Fruit fly (Drosophila melanogaster) whole organism, larva: Measurements from ENCODE around the gene Sry-beta.

Experiments used
- noc ChIP-seq: fragments of 200-800 bp; sonication (Bioruptor generic); optimal IDR thresholded peaks from 3 replicates; lab custom pipeline; 2019; ENCODE audit warnings: missing biosample characterization, mild to moderate bottlenecking, missing genetic modification characterization, moderate library complexity

Gene Sry-beta

DNA sequence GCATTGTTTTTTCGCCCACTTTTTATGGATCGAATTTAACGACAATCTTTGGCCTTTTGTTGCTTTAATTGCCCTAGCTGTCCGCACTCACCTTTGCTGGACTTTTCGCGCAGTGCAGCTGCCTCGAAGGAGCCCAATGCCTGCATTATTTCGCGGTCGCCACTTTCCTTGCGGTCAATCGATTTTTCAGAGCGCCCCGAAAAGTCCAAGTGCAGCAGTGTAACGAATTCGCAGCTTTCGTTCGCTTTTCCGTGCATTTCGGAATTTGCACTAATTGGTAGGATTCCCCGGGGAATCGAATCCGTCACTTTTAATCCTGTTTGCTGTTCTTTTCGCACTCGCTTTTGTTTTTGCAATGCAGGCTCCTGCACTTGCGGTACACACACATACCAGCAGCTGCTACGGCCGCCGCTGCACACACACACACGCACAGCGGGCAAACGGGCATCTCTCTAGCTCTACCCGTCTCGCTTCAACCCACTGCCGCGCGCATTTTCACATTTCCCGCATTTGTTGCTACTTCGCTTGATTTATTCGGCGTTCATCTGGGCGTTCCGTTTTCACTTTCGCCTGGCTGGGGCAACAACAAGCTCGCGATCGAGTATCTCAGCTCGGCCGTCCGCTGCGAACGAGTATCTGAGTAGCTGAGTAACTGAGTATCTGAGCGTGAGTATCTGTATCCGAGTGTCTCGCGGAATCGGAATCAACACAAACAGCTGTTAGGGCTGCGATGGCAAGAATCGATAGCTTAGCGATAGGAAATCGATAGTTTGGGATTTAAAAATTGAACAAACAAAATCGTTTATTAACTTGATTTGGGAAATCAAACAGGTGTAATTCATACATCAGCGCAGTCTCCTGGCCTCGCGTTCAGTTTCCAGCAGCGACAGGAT lies 17.7 kb upstream of the Sry-beta start, which contains the start of gene Mgat2:
Gene Mgat2 (minus strand): TSS at position 663 of the 893 bp plus-strand sequence.
- no peak for TF ChIP-seq noc

DNA sequence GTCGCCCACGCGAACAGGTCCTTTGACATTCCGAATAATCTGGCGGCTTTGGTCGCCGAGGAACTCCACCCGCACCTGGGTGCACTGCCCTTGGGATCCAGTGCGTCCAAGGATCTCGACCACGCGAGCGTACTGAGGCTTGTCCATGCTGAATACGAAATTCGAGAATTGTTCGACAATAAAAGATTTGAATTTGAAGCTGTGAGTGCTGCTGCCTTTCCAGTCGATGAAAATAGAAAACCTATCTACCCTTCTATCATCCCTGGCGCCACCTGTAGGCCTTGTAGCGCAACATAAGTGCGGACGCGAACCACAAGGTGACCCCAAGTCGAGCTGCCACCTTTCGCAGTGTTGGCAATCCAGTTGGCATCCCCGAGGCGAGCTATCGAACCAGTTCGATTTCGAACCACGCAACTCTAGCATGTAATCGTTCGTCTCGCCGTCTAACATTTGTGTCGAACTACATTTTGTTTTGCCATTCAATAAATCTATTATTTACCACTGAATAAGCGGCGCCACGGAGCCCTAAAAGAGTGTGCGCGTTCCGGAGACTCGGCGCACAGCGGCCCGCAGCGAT lies 17.0 kb upstream of the Sry-beta start, which contains the start of the genes RpS28a and Axn:
Gene RpS28a (minus strand): TSS at position 197 of the 577 bp plus-strand sequence.
Gene Axn (plus strand): TSS at position 391 of the 577 bp plus-strand sequence.
- no peak for TF ChIP-seq noc

DNA sequence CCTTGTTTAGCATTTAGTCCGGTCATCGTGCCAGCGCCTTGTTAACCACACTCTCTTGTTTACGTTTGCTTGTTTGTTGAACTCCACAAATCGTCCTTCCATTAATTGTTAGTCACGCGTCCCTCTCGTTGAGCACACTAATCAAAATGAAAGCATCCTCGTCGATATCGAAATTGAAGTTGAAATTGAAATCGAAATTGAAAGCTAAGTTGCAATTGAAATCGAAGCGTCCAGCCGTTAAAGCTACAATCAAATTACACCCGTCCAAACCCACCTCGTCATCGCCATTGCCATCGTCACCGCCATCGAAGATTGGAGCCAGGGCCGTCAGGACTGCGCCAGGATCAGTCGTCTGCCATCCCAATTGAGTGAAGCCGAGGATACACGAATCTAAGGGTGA lies 16.1 kb upstream of the Sry-beta start:
- TF ChIP-seq noc, result no peak

DNA sequence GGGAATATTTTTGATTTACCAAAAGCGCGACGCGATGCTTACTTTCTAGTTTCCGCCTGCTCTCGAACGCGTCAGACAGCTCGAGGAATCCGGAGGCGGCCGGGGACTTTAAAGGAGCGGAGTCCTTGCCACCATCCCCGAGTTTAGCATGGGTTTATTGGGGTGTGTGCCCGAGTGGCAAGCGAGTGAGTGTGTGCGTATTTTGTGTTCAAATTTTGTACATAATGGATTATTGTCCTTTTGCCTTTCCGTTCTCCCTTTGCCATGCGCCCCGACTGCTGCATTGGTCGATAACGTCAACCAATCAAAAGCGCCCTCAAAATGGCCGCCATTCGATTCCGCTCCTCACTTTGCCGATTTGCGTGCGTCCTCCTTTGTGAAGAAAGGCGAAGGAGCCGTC lies 9.5 kb upstream of the Sry-beta start:
- TF ChIP-seq noc, result no peak

DNA sequence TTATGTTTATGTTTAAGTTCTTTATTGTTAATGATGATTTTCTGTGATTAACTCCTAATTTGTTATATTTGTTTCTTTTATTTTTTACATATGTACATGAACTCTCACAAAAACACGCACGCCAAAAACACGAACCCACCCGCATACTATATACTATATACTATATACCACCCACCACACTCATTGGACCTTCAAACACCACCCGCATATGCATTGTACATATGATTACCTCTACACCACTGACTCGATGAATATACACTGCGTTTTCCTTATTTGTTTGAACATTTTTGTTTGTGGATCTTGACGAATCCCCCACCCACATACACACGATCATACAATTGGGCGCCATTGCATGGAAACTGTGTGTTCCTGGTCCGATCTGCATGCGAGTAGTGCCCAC lies 7.2 kb upstream of the Sry-beta start:
- TF ChIP-seq noc, result no peak

DNA sequence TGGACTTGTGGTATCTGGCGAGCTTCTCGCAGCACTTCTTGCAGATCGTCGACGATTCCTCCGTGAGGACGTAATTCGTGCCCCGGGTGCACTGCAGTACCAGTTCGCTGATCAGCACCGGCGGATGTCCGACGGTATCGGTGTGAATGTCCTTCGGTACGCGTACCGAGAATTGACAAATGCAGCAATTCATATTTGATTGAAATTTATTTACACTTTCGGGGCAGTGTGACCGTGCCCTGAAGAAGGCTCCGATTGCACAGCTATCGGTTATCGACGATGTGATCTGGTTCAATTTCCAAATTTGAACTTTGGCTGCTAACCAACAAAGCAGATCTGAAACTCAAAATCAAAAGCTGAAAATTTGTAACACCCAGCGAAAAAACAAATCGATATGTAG lies 2.9 kb upstream of the Sry-beta start, which contains the start of gene ZIPIC:
Gene ZIPIC (minus strand): TSS at position 262 of the 400 bp plus-strand sequence.
- no peak for TF ChIP-seq noc

DNA sequence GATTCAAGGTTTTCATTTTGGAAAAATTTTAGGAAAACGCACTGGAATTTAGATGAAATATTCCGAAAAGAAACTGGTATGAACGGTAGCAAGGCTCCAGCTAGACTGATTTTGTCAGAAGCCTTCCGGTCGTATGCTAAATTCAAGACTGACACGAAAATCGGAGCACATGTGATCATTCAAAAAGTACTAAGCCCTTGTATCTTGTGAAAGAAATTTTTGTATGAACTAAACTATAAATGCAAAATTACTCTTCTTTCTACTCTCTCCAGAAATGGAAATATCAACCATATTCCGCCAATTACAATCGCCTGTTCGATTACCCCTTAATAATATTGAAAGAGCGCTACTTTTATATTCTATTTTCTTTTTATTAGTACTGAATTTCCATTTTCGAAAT lies 1.9 kb upstream of the Sry-beta start, which contains the start of gene ocn:
Gene ocn (minus strand): TSS at position 101 of the 400 bp plus-strand sequence.
- no peak for TF ChIP-seq noc

DNA sequence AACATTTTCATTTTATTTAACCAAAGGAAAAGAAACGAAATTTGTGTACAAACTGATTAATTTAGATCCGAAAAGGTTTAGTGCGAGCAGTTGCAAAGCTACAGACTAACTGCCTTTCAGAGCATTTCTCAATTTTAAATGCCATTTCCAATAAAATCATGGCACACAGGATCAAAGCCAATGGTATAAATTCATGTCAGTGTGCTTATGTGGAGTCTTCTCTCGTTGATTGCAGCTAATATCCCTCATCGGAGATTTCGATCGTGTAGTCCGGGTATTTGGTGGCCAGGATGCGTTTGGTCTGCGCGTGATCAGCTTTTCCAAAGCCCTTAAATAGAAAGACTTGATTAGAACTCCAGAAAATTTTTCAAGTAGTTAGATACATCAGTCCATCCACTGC lies 891 bp upstream of the Sry-beta start, which contains the start of gene janB:
Gene janB (minus strand): TSS at position 101 of the 400 bp plus-strand sequence.
- no peak for TF ChIP-seq noc

DNA sequence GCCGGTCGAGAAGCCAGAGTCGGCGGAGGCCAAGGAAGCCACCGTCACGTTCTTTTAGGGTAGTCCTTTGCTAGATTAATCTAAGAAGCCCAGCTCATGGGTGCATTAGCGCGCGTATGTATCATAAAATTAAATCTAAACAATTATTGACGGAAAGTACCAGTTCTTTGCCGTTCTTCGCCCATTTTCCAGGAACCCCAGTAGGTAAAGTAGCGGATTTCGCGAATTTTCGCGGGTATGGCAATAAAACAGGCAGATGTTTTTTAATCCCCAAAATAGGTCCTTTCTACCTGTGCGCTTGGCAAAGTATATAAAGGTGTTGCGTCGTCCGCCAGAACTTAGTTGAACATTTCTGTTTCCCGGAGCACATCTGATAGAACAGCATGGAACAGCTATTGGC lies 1.4 kb downstream of the Sry-beta start:
- TF ChIP-seq noc, result no peak

DNA sequence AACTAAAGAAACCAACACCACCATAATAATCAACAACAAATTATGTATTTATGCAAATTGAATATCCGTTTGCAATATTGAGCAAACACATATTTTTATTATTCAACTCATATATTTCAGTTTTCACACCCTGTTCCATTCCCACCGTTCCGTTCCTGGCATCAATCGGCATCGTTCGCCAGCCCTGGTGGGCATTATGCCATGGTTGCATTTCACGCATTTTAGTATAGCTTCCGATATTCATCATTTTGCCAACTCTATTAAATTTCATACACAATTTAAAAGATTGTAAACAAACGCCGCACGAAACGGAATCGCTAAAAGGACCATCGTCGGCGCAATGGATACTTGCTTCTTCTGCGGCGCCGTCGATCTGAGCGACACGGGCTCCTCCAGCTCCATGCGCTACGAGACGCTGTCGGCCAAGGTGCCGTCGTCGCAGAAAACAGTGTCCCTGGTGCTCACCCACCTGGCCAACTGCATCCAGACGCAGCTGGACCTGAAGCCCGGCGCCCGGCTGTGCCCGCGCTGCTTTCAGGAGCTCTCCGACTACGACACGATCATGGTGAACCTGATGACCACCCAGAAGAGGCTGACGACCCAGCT lies 3.7 kb downstream of the Sry-beta start, which contains the start of gene Sry-delta:
Gene Sry-delta (plus strand): TSS at position 203 of the 606 bp plus-strand sequence.
- no peak for TF ChIP-seq noc

DNA sequence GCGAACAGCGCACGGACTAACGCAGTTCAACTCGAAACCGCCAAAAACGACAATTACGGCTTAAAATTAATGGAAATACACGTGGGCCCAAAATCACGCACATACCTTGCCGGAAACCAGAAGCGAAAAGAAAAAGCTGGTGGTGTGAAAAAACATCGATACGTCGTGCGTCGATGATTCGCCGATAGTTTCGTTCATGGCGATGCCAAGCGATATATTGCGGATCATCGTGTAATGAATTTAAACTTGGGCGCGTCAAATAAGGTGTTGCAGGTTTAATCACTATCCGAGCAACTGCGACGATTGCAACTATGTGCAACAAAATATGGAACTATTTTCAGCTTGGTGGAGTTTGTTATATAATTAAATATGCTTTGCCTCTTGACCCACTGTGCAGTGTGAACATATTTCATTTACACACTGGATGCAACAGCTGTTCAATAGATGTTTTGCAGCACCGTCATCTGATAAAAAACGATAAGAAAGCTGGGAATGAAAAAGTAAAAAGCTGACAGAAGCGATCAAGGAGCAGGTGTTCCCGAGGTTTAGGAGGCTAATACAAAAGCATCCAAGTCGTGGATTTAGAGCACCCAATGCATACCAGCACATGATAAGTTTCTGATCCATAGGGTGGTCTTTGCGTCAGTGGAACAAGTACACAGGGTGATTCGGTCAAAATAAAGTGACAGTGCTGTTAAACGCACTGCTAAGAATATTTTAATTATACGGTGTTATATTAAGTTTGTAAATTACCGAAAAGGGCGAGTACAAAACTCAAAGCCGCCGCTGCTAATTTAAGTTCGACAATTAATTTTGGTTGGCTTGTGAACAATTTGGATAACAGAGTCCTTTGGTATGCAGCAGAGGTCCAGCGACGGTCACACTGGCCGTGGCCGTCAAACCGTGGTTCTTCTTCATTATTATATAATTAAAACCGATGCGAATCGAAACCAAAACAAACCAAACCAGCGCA lies 6.8 kb downstream of the Sry-beta start, which contains the start of the genes RpL32 and CG7943:
Gene RpL32 (minus strand): TSS at position 133 of the 973 bp plus-strand sequence.
Gene CG7943 (plus strand): TSS at position 442 of the 973 bp plus-strand sequence.
- TF ChIP-seq noc, result peak; percentile 90

DNA sequence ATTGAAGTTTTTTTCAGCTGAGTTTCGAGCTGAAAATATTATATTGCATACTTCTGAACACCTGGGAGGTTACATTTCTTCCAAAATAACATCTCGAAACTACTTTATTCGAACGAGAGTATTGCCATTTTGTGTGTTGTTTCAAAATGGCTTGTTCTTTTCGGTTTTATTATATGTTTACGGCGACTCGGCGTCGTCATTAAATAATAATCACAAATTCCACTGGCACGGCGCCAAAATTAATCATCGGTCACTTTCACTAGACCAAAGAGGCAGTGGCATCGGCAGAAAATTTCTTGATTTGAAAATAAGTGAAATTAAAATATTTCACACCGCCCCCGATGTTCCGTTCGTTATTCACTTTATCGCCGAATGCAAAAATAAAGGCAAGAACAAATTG lies 10.9 kb downstream of the Sry-beta start:
- TF ChIP-seq noc, result no peak

DNA sequence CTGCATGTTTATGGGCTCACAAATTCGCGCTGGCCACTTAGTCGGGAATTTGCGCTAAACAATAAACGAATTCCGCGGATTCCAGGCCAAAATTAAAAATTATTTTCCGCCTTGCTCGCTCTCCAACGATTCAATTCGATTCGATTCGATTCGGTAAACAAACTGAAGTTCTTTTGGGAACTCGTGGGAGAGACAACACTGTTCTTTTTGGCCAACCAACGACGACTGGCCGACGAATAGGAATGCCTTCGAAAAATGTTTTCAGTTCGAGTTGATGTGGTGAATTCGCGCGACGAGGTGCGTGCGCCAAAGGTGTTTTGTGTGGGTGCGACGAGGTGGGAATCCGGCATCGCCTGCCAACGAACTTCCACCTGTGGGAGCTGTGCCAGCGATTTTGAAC lies 12.4 kb downstream of the Sry-beta start, which contains the start of gene CG15528:
Gene CG15528 (minus strand): TSS at position 180 of the 400 bp plus-strand sequence.
- no peak for TF ChIP-seq noc

DNA sequence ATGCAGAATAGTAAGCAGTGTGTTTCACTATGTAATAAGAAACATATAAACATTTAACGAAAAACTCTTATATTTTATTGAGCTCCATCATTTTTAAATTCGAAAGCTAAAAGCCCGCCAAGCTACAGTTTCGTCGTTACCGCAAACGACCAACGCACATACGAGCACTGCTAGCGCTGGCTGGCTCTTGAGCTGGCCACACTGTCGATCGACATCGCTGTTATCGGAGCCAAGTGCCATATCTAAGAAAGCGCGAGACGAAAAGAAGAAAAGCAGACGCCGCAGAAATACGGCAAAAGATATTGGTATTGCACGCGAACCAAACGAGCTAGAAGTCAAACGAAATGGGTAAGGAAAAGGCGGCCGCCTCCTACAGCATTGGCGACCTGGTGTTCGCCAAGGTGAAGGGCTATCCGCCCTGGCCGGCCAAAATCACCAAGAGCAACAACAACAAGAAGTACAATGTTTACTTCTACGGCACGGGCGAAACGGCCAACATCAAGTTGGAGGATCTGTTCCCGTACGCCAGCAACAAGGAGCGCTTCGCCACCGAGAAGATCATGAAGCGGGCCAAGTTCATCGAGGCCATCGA lies 13.0 kb downstream of the Sry-beta start, which contains the start of gene Jasper:
Gene Jasper (plus strand): TSS at position 60 of the 592 bp plus-strand sequence.
- no peak for TF ChIP-seq noc
